Worm (Caenorhabditis elegans) whole organism, L4 larva: Measurements from ENCODE around the gene clec-207.
A peak's percentile ranks its signal among the peaks of the same experiment; 100 is the strongest.

ENCODE experiments used
- F10B5.3 ChIP-seq: sonication (generic microtip); optimal IDR thresholded peaks from 2 replicates; lab custom pipeline; 2016; ENCODE audit warnings: mild to moderate bottlenecking, missing genetic modification characterization, missing compliant biosample characterization
- F44E2.7 ChIP-seq: fragments of 200-800 bp; sonication (Bioruptor generic); IDR thresholded peaks from 2 replicates; pipeline ENCODE4 v2.1.2; 2022; ENCODE audit warnings: missing genetic modification characterization, missing compliant biosample characterization
- R02D3.7 ChIP-seq: fragments of 150-350 bp; sonication (generic microtip); optimal IDR thresholded peaks from 3 replicates; lab custom pipeline; 2014; ENCODE audit warnings: missing biosample characterization, missing genetic modification characterization
- T26A8.4 ChIP-seq: fragments of 200-800 bp; sonication (Bioruptor generic); IDR thresholded peaks from 2 replicates; pipeline ENCODE4 v1.3.6; 2022; ENCODE audit warnings: missing genetic modification characterization, missing compliant biosample characterization
- Y48G9A.11 ChIP-seq: fragments of 200-800 bp; sonication (Bioruptor generic); IDR thresholded peaks from 2 replicates; pipeline ENCODE4 v1.3.6; 2022; ENCODE audit warnings: missing genetic modification reagents, missing genetic modification characterization, missing compliant biosample characterization
- aha-1 ChIP-seq: fragments of 150-350 bp; peaks from one replicate; lab custom pipeline; 2014; ENCODE audit warnings: missing biosample characterization, missing genetic modification characterization
- ama-1 ChIP-seq: fragments of 150-350 bp; optimal IDR thresholded peaks from 2 replicates; lab custom pipeline; 2014; ENCODE audit warnings: inconsistent platforms, mixed read lengths
- ceh-20 ChIP-seq: fragments of 200-800 bp; sonication (Bioruptor generic); IDR thresholded peaks from 2 replicates; pipeline ENCODE4 v1.3.6; 2022; ENCODE audit warnings: missing genetic modification reagents, missing genetic modification characterization, missing compliant biosample characterization
- ceh-32 ChIP-seq: sonication (generic microtip); optimal IDR thresholded peaks from 2 replicates; lab custom pipeline; 2016; ENCODE audit warnings: mild to moderate bottlenecking, missing genetic modification characterization, missing compliant biosample characterization; ENCODE audit not compliant: poor library complexity
- ceh-44 ChIP-seq: fragments of 200-800 bp; sonication (Bioruptor generic); IDR thresholded peaks from 2 replicates; pipeline ENCODE4 v1.3.6; 2022; ENCODE audit warnings: missing genetic modification reagents, missing genetic modification characterization, missing compliant biosample characterization
- ces-1 ChIP-seq: fragments of 150-350 bp; sonication (generic microtip); optimal IDR thresholded peaks from 4 replicates; lab custom pipeline; 2014; ENCODE audit warnings: missing biosample characterization, missing genetic modification reagents, missing genetic modification characterization
- daf-16 ChIP-seq, 3 experiments: sonication (generic microtip); optimal IDR thresholded peaks; 2 replicates each; lab custom pipeline; 2016 to 2017; ENCODE audit warnings: missing genetic modification characterization in 3 of 3, missing genetic modification reagents in 3 of 3, mild to moderate bottlenecking in 2 of 3, missing compliant biosample characterization in 2 of 3, missing biosample characterization in 1 of 3, moderate library complexity in 1 of 3
- dmd-6 ChIP-seq: fragments of 200-800 bp; sonication (Bioruptor generic); IDR thresholded peaks from 2 replicates; pipeline ENCODE4 v1.3.6; 2022; ENCODE audit warnings: missing genetic modification reagents, missing genetic modification characterization, missing compliant biosample characterization
- dmd-8 ChIP-seq: fragments of 200-800 bp; sonication (Bioruptor generic); IDR thresholded peaks from 2 replicates; pipeline ENCODE4 v1.3.6; 2022; ENCODE audit warnings: missing genetic modification characterization, missing compliant biosample characterization
- dpl-1 ChIP-seq: fragments of 150-350 bp; optimal IDR thresholded peaks from 2 replicates; lab custom pipeline; 2014; ENCODE audit warnings: missing biosample characterization, missing genetic modification reagents, missing genetic modification characterization
- duxl-1 ChIP-seq: sonication (generic microtip); optimal IDR thresholded peaks from 2 replicates; lab custom pipeline; 2016; ENCODE audit warnings: mild to moderate bottlenecking, missing genetic modification characterization, moderate library complexity, missing compliant biosample characterization; ENCODE audit not compliant: poor library complexity
- dve-1 ChIP-seq: sonication (generic microtip); optimal IDR thresholded peaks from 2 replicates; lab custom pipeline; 2017; ENCODE audit warnings: antibody characterized with exemption, mild to moderate bottlenecking, missing genetic modification characterization, missing compliant biosample characterization; ENCODE audit not compliant: insufficient read depth
- egl-27 ChIP-seq: sonication (generic microtip); optimal IDR thresholded peaks from 3 replicates; lab custom pipeline; 2017; ENCODE audit warnings: missing biosample characterization, missing genetic modification reagents, missing genetic modification characterization
- egl-43 ChIP-seq: fragments of 200-800 bp; sonication (Bioruptor generic); IDR thresholded peaks from 2 replicates; pipeline ENCODE4 v1.3.6; 2022; ENCODE audit warnings: missing genetic modification reagents, missing genetic modification characterization, missing compliant biosample characterization
- fkh-10 ChIP-seq: fragments of 150-350 bp; optimal IDR thresholded peaks from 2 replicates; lab custom pipeline; 2014; ENCODE audit warnings: missing biosample characterization, missing genetic modification reagents, missing genetic modification characterization
- hif-1 ChIP-seq, 2 experiments: sonication (generic microtip); optimal IDR thresholded peaks; 2 replicates each; lab custom pipeline; 2016 to 2017; ENCODE audit warnings: missing compliant biosample characterization in 2 of 2, missing genetic modification characterization in 2 of 2, missing genetic modification reagents in 2 of 2, missing genotype in 2 of 2, mild to moderate bottlenecking in 1 of 2
- hlh-30 ChIP-seq: sonication (generic microtip); optimal IDR thresholded peaks from 2 replicates; lab custom pipeline; 2017; ENCODE audit warnings: antibody characterized with exemption, mild to moderate bottlenecking, missing genetic modification characterization, missing compliant biosample characterization; ENCODE audit not compliant: insufficient read depth
- jun-1 ChIP-seq: fragments of 150-350 bp; optimal IDR thresholded peaks from 2 replicates; lab custom pipeline; 2014; ENCODE audit warnings: missing biosample characterization, missing genetic modification reagents, missing genetic modification characterization
- lim-7 ChIP-seq: fragments of 200-800 bp; sonication (Bioruptor generic); IDR thresholded peaks from 2 replicates; pipeline ENCODE4 v1.3.6; 2022; ENCODE audit warnings: missing genetic modification characterization, missing compliant biosample characterization
- lin-13 ChIP-seq: fragments of 150-350 bp; optimal IDR thresholded peaks from 2 replicates; lab custom pipeline; 2014; ENCODE audit warnings: missing biosample characterization, missing genetic modification reagents, missing genetic modification characterization
- lin-15B ChIP-seq: fragments of 150-350 bp; sonication (generic microtip); optimal IDR thresholded peaks from 3 replicates; lab custom pipeline; 2014; ENCODE audit warnings: missing biosample characterization, missing genetic modification characterization
- lir-3 ChIP-seq: sonication (generic microtip); optimal IDR thresholded peaks from 2 replicates; lab custom pipeline; 2016; ENCODE audit warnings: mild to moderate bottlenecking, missing genetic modification characterization, missing compliant biosample characterization
- lsy-2 ChIP-seq, 2 experiments: fragments of 150-350 bp in 1 of 2; sonication (generic microtip) in 1 of 2; optimal IDR thresholded peaks; 2 replicates each; lab custom pipeline; 2014 to 2017; ENCODE audit warnings: missing biosample characterization in 2 of 2, missing genetic modification characterization in 2 of 2
- madf-5 ChIP-seq, 2 experiments: fragments of 200-800 bp; sonication (Bioruptor generic); IDR thresholded peaks; 2 replicates each; pipeline ENCODE4 v1.3.6; 2022; ENCODE audit warnings: missing compliant biosample characterization in 2 of 2, missing genetic modification characterization in 2 of 2
- mep-1 ChIP-seq: fragments of 150-350 bp; sonication (generic microtip); optimal IDR thresholded peaks from 3 replicates; lab custom pipeline; 2014; ENCODE audit warnings: missing biosample characterization, missing genetic modification characterization
- mes-2 ChIP-seq: sonication (generic microtip); optimal IDR thresholded peaks from 2 replicates; lab custom pipeline; 2016; ENCODE audit warnings: missing genotype, mild to moderate bottlenecking, missing genetic modification characterization, missing compliant biosample characterization; ENCODE audit not compliant: poor library complexity, severe bottlenecking
- mxl-2 ChIP-seq: fragments of 200-800 bp; sonication (Bioruptor generic); conservative IDR thresholded peaks from 2 replicates; pipeline ENCODE4 v1.3.6; 2022; ENCODE audit warnings: missing genetic modification reagents, missing genetic modification characterization, missing compliant biosample characterization
- mxl-3 ChIP-seq: fragments of 200-800 bp; sonication (Bioruptor generic); optimal IDR thresholded peaks from 2 replicates; lab custom pipeline; 2018; ENCODE audit warnings: mild to moderate bottlenecking, missing genetic modification characterization, missing compliant biosample characterization
- nhr-11 ChIP-seq: fragments of 150-350 bp; optimal IDR thresholded peaks from 2 replicates; lab custom pipeline; 2014; ENCODE audit warnings: missing biosample characterization, missing genetic modification characterization
- nhr-237 ChIP-seq: sonication (generic microtip); optimal IDR thresholded peaks from 2 replicates; lab custom pipeline; 2017; ENCODE audit warnings: missing biosample characterization, missing genetic modification characterization
- nhr-76 ChIP-seq: fragments of 150-350 bp; optimal IDR thresholded peaks from 2 replicates; lab custom pipeline; 2014; ENCODE audit warnings: missing biosample characterization, missing genetic modification characterization
- nhr-77 ChIP-seq: fragments of 150-350 bp; optimal IDR thresholded peaks from 2 replicates; lab custom pipeline; 2014; ENCODE audit warnings: missing biosample characterization, missing genetic modification characterization
- pha-4 ChIP-seq, 2 experiments: fragments of 150-350 bp in 1 of 2; fragments of 200-800 bp in 1 of 2; sonication (Bioruptor generic) in 1 of 2; IDR thresholded peaks in 1 of 2; optimal IDR thresholded peaks in 1 of 2; 2 replicates each; pipeline versions ENCODE4 v1.3.6 to Lab custom; 2014 to 2022; ENCODE audit warnings: missing genetic modification characterization in 2 of 2, missing genetic modification reagents in 2 of 2, missing biosample characterization in 1 of 2, missing compliant biosample characterization in 1 of 2
- saeg-2 ChIP-seq: fragments of 200-800 bp; sonication (Bioruptor generic); IDR thresholded peaks from 2 replicates; pipeline ENCODE4 v1.3.6; 2022; ENCODE audit warnings: missing genetic modification reagents, missing genetic modification characterization, missing compliant biosample characterization
- set-16 ChIP-seq: fragments of 200-800 bp; sonication (Bioruptor generic); IDR thresholded peaks from 2 replicates; pipeline ENCODE4 v1.3.6; 2022; ENCODE audit warnings: missing genetic modification reagents, missing genetic modification characterization, missing compliant biosample characterization
- spr-1 ChIP-seq: sonication (generic microtip); optimal IDR thresholded peaks from 2 replicates; lab custom pipeline; 2016; ENCODE audit warnings: mild to moderate bottlenecking, missing genetic modification characterization, missing compliant biosample characterization
- spr-3 ChIP-seq: fragments of 200-800 bp; sonication (Bioruptor generic); optimal IDR thresholded peaks from 2 replicates; lab custom pipeline; 2018; ENCODE audit warnings: mild to moderate bottlenecking, missing genetic modification characterization, missing compliant biosample characterization
- unc-130 ChIP-seq: sonication (generic microtip); optimal IDR thresholded peaks from 2 replicates; lab custom pipeline; 2016; ENCODE audit warnings: missing genetic modification reagents, missing genetic modification characterization, missing compliant biosample characterization
- zag-1 ChIP-seq: fragments of 150-350 bp; optimal IDR thresholded peaks from 2 replicates; lab custom pipeline; 2014; ENCODE audit warnings: missing biosample characterization, missing genetic modification characterization
- zfp-2 ChIP-seq: sonication (generic microtip); optimal IDR thresholded peaks from 2 replicates; lab custom pipeline; 2016; ENCODE audit warnings: mild to moderate bottlenecking, missing genetic modification characterization, missing compliant biosample characterization

The clec-207 gene

ce11 chrV:2126996-2127585 lies 31.2 kb downstream of the clec-207 start, which contains the start of gene ldp-1 (continued):
- TF ChIP-seq pha-4 (GFP tag; IDR thresholded peaks at IDR 0.05; lab: Robert Waterston, UW) (no peak), pha-4 (tag; optimal IDR thresholded peaks at IDR 0.05; lab: Kevin White, UChicago) (no peak), lir-3 (tag; lab: Kevin White, UChicago) (no peak), spr-1 (no peak), jun-1 (tag; lab: Kevin White, UChicago) (no peak), ces-1 (GFP tag; lab: Kevin White, UChicago) (no peak), F44E2.7 (GFP tag; lab: Robert Waterston, UW) (no peak), T26A8.4 (GFP tag; lab: Robert Waterston, UW) (peak; percentile 56; the same call in 1 of the 2 replicates), dmd-6 (peak; percentile 48), madf-5 (GFP tag; IDR thresholded peaks at IDR 0.05; lab: Robert Waterston, UW) (no peak), fkh-10 (GFP tag; lab: Kevin White, UChicago) (no peak), dve-1 (tag; lab: Kevin White, UChicago) (peak; percentile 20), aha-1 (tag; lab: Kevin White, UChicago) (no peak), zfp-2 (tag; lab: Kevin White, UChicago) (no peak), ceh-44 (GFP tag; lab: Robert Waterston, UW) (no peak), nhr-76 (no peak), mxl-2 (GFP tag; lab: Robert Waterston, UW) (no peak)

- TF ChIP-seq set-16 (GFP tag; lab: Robert Waterston, UW) (peak; percentile 31; the same call in 1 of the 2 replicates), egl-43 (GFP tag; lab: Robert Waterston, UW) (peak; percentile 65; the same call in 1 of the 2 replicates), dmd-8 (no peak)
Measured at ce11 chrV:2132675-2133074, 36.8 kb downstream of the clec-207 start.

ce11 chrV:2133512-2133911 lies 37.6 kb downstream of the clec-207 start:
- TF ChIP-seq daf-16 (GFP tag; optimal IDR thresholded peaks at IDR 0.05; lab: Kevin White, UChicago) (peak in 1 of 2 experiments; percentile 6), daf-16 (tag; optimal IDR thresholded peaks at IDR 0.05; lab: Kevin White, UChicago) (peak; percentile 24), duxl-1 (tag; lab: Kevin White, UChicago) (no peak), nhr-237 (tag; lab: Kevin White, UChicago) (no peak), ces-1 (GFP tag; lab: Kevin White, UChicago) (peak; percentile 2), hlh-30 (peak; percentile 96), spr-3 (GFP tag; lab: Kevin White, UChicago) (no peak), saeg-2 (GFP tag; lab: Robert Waterston, UW) (no peak), egl-43 (GFP tag; lab: Robert Waterston, UW) (0 out of 2 replicates have a peak, but pooled peaks have one; percentile 49), zag-1 (tag; lab: Kevin White, UChicago) (no peak), F10B5.3 (tag; lab: Kevin White, UChicago) (no peak), ceh-20 (peak; percentile 31; the same call in 1 of the 2 replicates), mxl-3 (peak; percentile 11), lin-13 (GFP tag; lab: Kevin White, UChicago) (no peak), mes-2 (tag; lab: Kevin White, UChicago) (peak; percentile 52), nhr-77 (peak; percentile 1), hif-1 (tag; optimal IDR thresholded peaks at IDR 0.05; lab: Kevin White, UChicago) (peak in 1 of 2 experiments; percentile 76), lin-15B (tag; lab: Kevin White, UChicago) (no peak), zfp-2 (tag; lab: Kevin White, UChicago) (no peak), unc-130 (GFP tag; lab: Kevin White, UChicago) (no peak), mep-1 (peak; percentile 74), Y48G9A.11 (GFP tag; lab: Robert Waterston, UW) (no peak), lsy-2 (tag; optimal IDR thresholded peaks at IDR 0.05; lab: Kevin White, UChicago) (peak in 1 of 2 experiments; percentile 74), lim-7 (GFP tag; lab: Robert Waterston, UW) (no peak), dpl-1 (GFP tag; lab: Kevin White, UChicago) (peak; percentile 28), egl-27 (tag; lab: Kevin White, UChicago) (no peak), spr-1 (no peak), mxl-2 (GFP tag; lab: Robert Waterston, UW) (peak; percentile 97), R02D3.7 (tag; lab: Kevin White, UChicago) (no peak), ama-1 (lab: Kevin White, UChicago) (no peak), ceh-32 (tag; lab: Kevin White, UChicago) (no peak), nhr-76 (no peak), nhr-11 (peak; percentile 49)
